Fruit fly (Drosophila melanogaster) whole organism, pupa: ENCODE data around the gene Elo68alpha.

ENCODE experiments used
- CG15710 ChIP-seq: fragments of 200-800 bp; sonication (Bioruptor generic); optimal IDR thresholded peaks from 2 replicates; lab custom pipeline; 2018; ENCODE audit warnings: missing biosample characterization, mild to moderate bottlenecking, missing genetic modification characterization, moderate library complexity
- CG17806 ChIP-seq: fragments of 200-800 bp; sonication (Bioruptor generic); optimal IDR thresholded peaks from 2 replicates; lab custom pipeline; 2018; ENCODE audit warnings: missing biosample characterization, mild to moderate bottlenecking, missing genetic modification characterization, moderate library complexity
- CG34367 ChIP-seq: fragments of 200-800 bp; sonication (Bioruptor generic); optimal IDR thresholded peaks from 2 replicates; lab custom pipeline; 2018; ENCODE audit warnings: missing biosample characterization, mild to moderate bottlenecking, missing genetic modification characterization
- EcR ChIP-seq: fragments of 200-800 bp; sonication (Bioruptor generic); optimal IDR thresholded peaks from 3 replicates; lab custom pipeline; 2019; ENCODE audit warnings: missing biosample characterization, missing genetic modification characterization, mild to moderate bottlenecking, moderate library complexity, missing genetic modification reagents
- fd96Ca ChIP-seq: fragments of 200-800 bp; sonication (Bioruptor generic); IDR thresholded peaks from 3 replicates; pipeline ENCODE4 v1.3.6; 2022; ENCODE audit warnings: missing biosample characterization, missing genetic modification characterization
- gl ChIP-seq: fragments of 200-800 bp; sonication (Bioruptor generic); optimal IDR thresholded peaks from 2 replicates; lab custom pipeline; 2018; ENCODE audit warnings: missing biosample characterization, mild to moderate bottlenecking, missing genetic modification characterization

DNA sequence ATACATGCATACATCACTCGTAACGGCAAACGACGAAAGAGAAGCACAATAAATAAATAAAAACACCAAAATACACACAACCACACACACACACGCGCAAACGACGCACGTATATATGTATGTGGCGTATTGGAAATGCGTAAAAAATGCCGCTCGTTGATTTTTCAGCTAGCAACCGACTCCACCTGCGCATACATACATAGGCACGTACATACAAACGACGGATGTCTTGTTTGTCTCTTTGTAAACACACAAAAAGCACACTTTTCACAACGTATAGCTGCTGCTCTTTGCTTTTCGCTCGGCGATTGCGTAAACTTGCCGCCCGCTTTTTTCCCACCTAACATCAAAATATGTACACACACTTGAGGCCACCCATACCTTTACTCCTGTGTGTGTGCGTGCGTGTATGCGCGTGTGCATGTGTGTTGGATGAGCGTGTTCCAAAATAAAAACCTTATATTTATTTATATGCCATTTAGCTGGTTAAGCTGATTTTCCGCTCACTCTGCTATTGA lies 17.1 kb upstream of the Elo68alpha start:
- TF ChIP-seq gl (tag; lab: Kevin White, UChicago) (no peak), EcR (GFP tag; lab: Kevin White, UChicago) (no peak), fd96Ca (no peak), CG34367 (tag; lab: Kevin White, UChicago) (no peak), CG17806 (tag; lab: Kevin White, UChicago) (no peak), CG15710 (tag; lab: Kevin White, UChicago) (no peak)
